Worm (Caenorhabditis elegans) whole organism, mixed stage, embryonic: Measurements from ENCODE around the gene dct-6.

ENCODE experiments used
- ceh-39 ChIP-seq: fragments of 150-350 bp; optimal IDR thresholded peaks from 2 replicates; lab custom pipeline; 2014; ENCODE audit warnings: missing biosample characterization, missing genetic modification characterization
- ceh-43 ChIP-seq: fragments of 200-800 bp; sonication (Bioruptor generic); optimal IDR thresholded peaks from 2 replicates; lab custom pipeline; 2018; ENCODE audit warnings: mild to moderate bottlenecking, missing genetic modification characterization, moderate library complexity, missing compliant biosample characterization
- elt-1 ChIP-seq: sonication (generic microtip); optimal IDR thresholded peaks from 2 replicates; lab custom pipeline; 2017; ENCODE audit warnings: missing genetic modification characterization, mild to moderate bottlenecking, missing compliant biosample characterization, antibody characterized with exemption, moderate library complexity, borderline replicate concordance; ENCODE audit not compliant: insufficient read depth
- elt-3 ChIP-seq: fragments of 150-350 bp; optimal IDR thresholded peaks from 2 replicates; lab custom pipeline; 2014; ENCODE audit warnings: missing biosample characterization, missing genetic modification characterization
- hlh-1 ChIP-seq: fragments of 150-350 bp; optimal IDR thresholded peaks from 2 replicates; lab custom pipeline; 2014; ENCODE audit warnings: missing biosample characterization, missing genetic modification reagents, missing genetic modification characterization
- lsy-2 ChIP-seq: fragments of 150-350 bp; optimal IDR thresholded peaks from 2 replicates; lab custom pipeline; 2014; ENCODE audit warnings: missing biosample characterization, missing genetic modification characterization
- mep-1 ChIP-seq: fragments of 150-350 bp; optimal IDR thresholded peaks from 2 replicates; lab custom pipeline; 2017; ENCODE audit warnings: missing biosample characterization, missing genetic modification reagents, missing genetic modification characterization, inconsistent platforms
- nhr-237 ChIP-seq: fragments of 150-350 bp; optimal IDR thresholded peaks from 2 replicates; lab custom pipeline; 2014; ENCODE audit warnings: missing biosample characterization, missing genetic modification characterization
- nhr-28 ChIP-seq: fragments of 150-350 bp; optimal IDR thresholded peaks from 2 replicates; lab custom pipeline; 2014; ENCODE audit warnings: missing biosample characterization, missing genetic modification characterization
- pha-4 ChIP-seq: fragments of 150-350 bp; optimal IDR thresholded peaks from 2 replicates; lab custom pipeline; 2018; ENCODE audit warnings: missing biosample characterization, missing genetic modification reagents, missing genetic modification characterization
- sptf-1 ChIP-seq: sonication (generic microtip); optimal IDR thresholded peaks from 2 replicates; lab custom pipeline; 2017; ENCODE audit warnings: mild to moderate bottlenecking, missing genetic modification characterization, moderate library complexity, missing compliant biosample characterization
- unc-39 ChIP-seq: fragments of 150-350 bp; optimal IDR thresholded peaks from 2 replicates; lab custom pipeline; 2014; ENCODE audit warnings: missing biosample characterization, missing genetic modification characterization
- unc-62 ChIP-seq: fragments of 150-350 bp; optimal IDR thresholded peaks from 2 replicates; lab custom pipeline; 2014; ENCODE audit warnings: missing biosample characterization, missing genetic modification reagents, missing genetic modification characterization
- ztf-11 ChIP-seq: fragments of 150-350 bp; optimal IDR thresholded peaks from 2 replicates; lab custom pipeline; 2014; ENCODE audit warnings: missing biosample characterization, missing genetic modification characterization

ce11 chrIII:5940525-5940974, 25.7 kb upstream of the dct-6 start:
- TF ChIP-seq hlh-1 (tag; lab: Kevin White, UChicago) (peak; percentile 14), elt-3 (tag; lab: Kevin White, UChicago) (no peak), ceh-39 (peak; percentile 61), elt-1 (no peak), sptf-1 (tag; lab: Kevin White, UChicago) (no peak), unc-39 (tag; lab: Kevin White, UChicago) (no peak), ztf-11 (tag; lab: Kevin White, UChicago) (no peak), pha-4 (tag; lab: Kevin White, UChicago) (no peak), mep-1 (tag; lab: Kevin White, UChicago) (peak; percentile 45), nhr-237 (tag; lab: Kevin White, UChicago) (no peak), lsy-2 (peak; percentile 19), unc-62 (GFP tag; lab: Kevin White, UChicago) (peak; percentile 30), nhr-28 (tag; lab: Kevin White, UChicago) (no peak), ceh-43 (GFP tag; lab: Kevin White, UChicago) (no peak)
